Fruit fly (Drosophila melanogaster): ENCODE measurements around the gene CG13071.

dm6 chr3L:16257118-16257627 lies 5.4 kb upstream of the CG13071 start, which contains the start of gene CG13054:
- TF ChIP-seq GATAd (GFP tag; optimal IDR thresholded peaks at IDR 0.05): no peak
- TF ChIP-seq Myc (optimal IDR thresholded peaks at IDR 0.05): no peak
- no peak for TF ChIP-seq h (GFP tag; optimal IDR thresholded peaks at IDR 0.05)
- no peak for TF ChIP-seq br (GFP tag; optimal IDR thresholded peaks at IDR 0.05)
- TF ChIP-seq CrebA (GFP tag; optimal IDR thresholded peaks at IDR 0.05; ENCODE audit: borderline replicate concordance): no peak
- no peak for TF ChIP-seq usp (GFP tag; optimal IDR thresholded peaks at IDR 0.05)
- no peak for TF ChIP-seq ey (GFP tag; optimal IDR thresholded peaks at IDR 0.05)
- no peak for TF ChIP-seq Jra (GFP tag; optimal IDR thresholded peaks at IDR 0.05)
- no peak for TF ChIP-seq pan (optimal IDR thresholded peaks at IDR 0.05)
- TF ChIP-seq Sp1 (GFP tag; optimal IDR thresholded peaks at IDR 0.05): no peak
- no peak for TF ChIP-seq dsf (GFP tag; optimal IDR thresholded peaks at IDR 0.05; ENCODE audit: borderline replicate concordance)
- no peak for TF ChIP-seq brk (GFP tag; optimal IDR thresholded peaks at IDR 0.05)
- TF ChIP-seq Hr78 (GFP tag; optimal IDR thresholded peaks at IDR 0.05): no peak
- TF ChIP-seq foxo (GFP tag; optimal IDR thresholded peaks at IDR 0.05): no peak
